Worm (Caenorhabditis elegans) whole organism, L1 larva: ENCODE data around the gene sqt-2.

Experiments
- C16A3.4 ChIP-seq: fragments of 150-350 bp; optimal IDR thresholded peaks from 2 replicates; lab custom pipeline; 2014; ENCODE audit warnings: missing biosample characterization, missing genetic modification characterization
- alr-1 ChIP-seq: fragments of 200-800 bp; sonication (Bioruptor generic); optimal IDR thresholded peaks from 2 replicates; lab custom pipeline; 2018; ENCODE audit warnings: borderline replicate concordance, mild to moderate bottlenecking, missing genetic modification characterization, missing compliant biosample characterization
- aly-2 ChIP-seq: fragments of 150-350 bp; optimal IDR thresholded peaks from 2 replicates; lab custom pipeline; 2014; ENCODE audit warnings: missing biosample characterization, missing genetic modification characterization
- ama-1 ChIP-seq: fragments of 150-350 bp; optimal IDR thresholded peaks from 2 replicates; lab custom pipeline; 2014
- blmp-1 ChIP-seq: fragments of 150-350 bp; optimal IDR thresholded peaks from 2 replicates; lab custom pipeline; 2014; ENCODE audit warnings: missing biosample characterization, missing genetic modification characterization
- ceh-8 ChIP-seq: fragments of 200-800 bp; sonication (Bioruptor generic); optimal IDR thresholded peaks from 2 replicates; lab custom pipeline; 2018; ENCODE audit warnings: mild to moderate bottlenecking, missing genetic modification characterization, moderate library complexity, missing compliant biosample characterization
- ceh-82 ChIP-seq, 3 experiments: fragments of 150-350 bp in 1 of 3; sonication (generic microtip) in 2 of 3; optimal IDR thresholded peaks; 2 replicates each; lab custom pipeline; 2014 to 2017; ENCODE audit warnings: missing biosample characterization in 3 of 3, missing genetic modification characterization in 3 of 3
- ces-1 ChIP-seq: fragments of 150-350 bp; optimal IDR thresholded peaks from 2 replicates; lab custom pipeline; 2014; ENCODE audit warnings: missing biosample characterization, missing genetic modification reagents, missing genetic modification characterization
- dpl-1 ChIP-seq, 3 experiments: fragments of 150-350 bp in 2 of 3; sonication (generic microtip) in 1 of 3; optimal IDR thresholded peaks; 2 replicates each; lab custom pipeline; 2014 to 2017; ENCODE audit warnings: missing biosample characterization in 3 of 3, missing genetic modification characterization in 3 of 3, missing genetic modification reagents in 3 of 3
- dsc-1 ChIP-seq: sonication (generic microtip); optimal IDR thresholded peaks from 2 replicates; lab custom pipeline; 2016; ENCODE audit warnings: mild to moderate bottlenecking, missing genetic modification characterization, missing compliant biosample characterization
- efl-1 ChIP-seq, 4 experiments: fragments of 150-350 bp; optimal IDR thresholded peaks in 3 of 4; peaks in 1 of 4; 1 replicate in 1 of 4; 2 replicates in 3 of 4; lab custom pipeline; 2014; ENCODE audit warnings: missing biosample characterization in 2 of 4, missing genetic modification characterization in 2 of 4, missing genetic modification reagents in 2 of 4
- efl-3 ChIP-seq: fragments of 200-800 bp; sonication (Bioruptor generic); optimal IDR thresholded peaks from 2 replicates; lab custom pipeline; 2018; ENCODE audit warnings: mild to moderate bottlenecking, missing genetic modification characterization, missing compliant biosample characterization
- elt-2 ChIP-seq: sonication (generic microtip); optimal IDR thresholded peaks from 2 replicates; lab custom pipeline; 2016; ENCODE audit warnings: missing genetic modification characterization, mild to moderate bottlenecking, inconsistent platforms, missing compliant biosample characterization, missing genetic modification reagents
- elt-3 ChIP-seq, 6 experiments: fragments of 150-350 bp in 1 of 6; sonication (generic microtip); optimal IDR thresholded peaks; 2 replicates each; lab custom pipeline; 2017 to 2018; ENCODE audit warnings: missing biosample characterization in 6 of 6, missing genetic modification characterization in 6 of 6, inconsistent platforms in 1 of 6
- fkh-4 ChIP-seq: sonication (generic microtip); optimal IDR thresholded peaks from 2 replicates; lab custom pipeline; 2016; ENCODE audit warnings: missing compliant biosample characterization, missing genetic modification characterization, borderline replicate concordance
- fkh-8 ChIP-seq: sonication (generic microtip); optimal IDR thresholded peaks from 2 replicates; lab custom pipeline; 2016; ENCODE audit warnings: mild to moderate bottlenecking, missing genetic modification characterization, missing compliant biosample characterization
- fos-1 ChIP-seq: fragments of 150-350 bp; optimal IDR thresholded peaks from 2 replicates; lab custom pipeline; 2014; ENCODE audit warnings: missing biosample characterization, missing genetic modification characterization
- grh-1 ChIP-seq: fragments of 200-800 bp; sonication (Bioruptor generic); IDR thresholded peaks from 2 replicates; pipeline ENCODE4 v1.3.6; 2022; ENCODE audit warnings: missing genetic modification reagents, missing genetic modification characterization, missing compliant biosample characterization
- hpl-2 ChIP-seq: fragments of 150-350 bp; optimal IDR thresholded peaks from 2 replicates; lab custom pipeline; 2014; ENCODE audit warnings: missing biosample characterization, missing genetic modification reagents, missing genetic modification characterization
- jun-1 ChIP-seq: fragments of 150-350 bp; optimal IDR thresholded peaks from 2 replicates; lab custom pipeline; 2014; ENCODE audit warnings: missing biosample characterization, missing genetic modification reagents, missing genetic modification characterization
- lin-14 ChIP-seq: fragments of 200-800 bp; sonication (Bioruptor generic); optimal IDR thresholded peaks from 2 replicates; lab custom pipeline; 2018; ENCODE audit warnings: mild to moderate bottlenecking, missing genetic modification characterization, moderate library complexity, missing compliant biosample characterization
- lin-35 ChIP-seq, 2 experiments: fragments of 150-350 bp; optimal IDR thresholded peaks; 2 replicates each; lab custom pipeline; 2014; ENCODE audit warnings: missing biosample characterization in 2 of 2, missing genetic modification characterization in 2 of 2, missing genetic modification reagents in 2 of 2
- lir-3 ChIP-seq: sonication (generic microtip); optimal IDR thresholded peaks from 2 replicates; lab custom pipeline; 2016; ENCODE audit warnings: mild to moderate bottlenecking, missing genetic modification characterization, moderate library complexity, missing compliant biosample characterization; ENCODE audit not compliant: poor library complexity
- lsy-2 ChIP-seq, 2 experiments: fragments of 150-350 bp; optimal IDR thresholded peaks; 2 replicates each; lab custom pipeline; 2014; ENCODE audit warnings: missing biosample characterization in 2 of 2, missing genetic modification characterization in 2 of 2
- mab-9 ChIP-seq: fragments of 200-800 bp; sonication (Bioruptor generic); IDR thresholded peaks from 2 replicates; pipeline ENCODE4 v1.3.6; 2022; ENCODE audit warnings: missing genetic modification reagents, missing genetic modification characterization, missing compliant biosample characterization
- mdl-1 ChIP-seq, 2 experiments: fragments of 150-350 bp; optimal IDR thresholded peaks; 2 replicates each; lab custom pipeline; 2014 to 2017; ENCODE audit warnings: missing biosample characterization in 2 of 2, missing genetic modification characterization in 2 of 2, inconsistent platforms in 1 of 2
- mep-1 ChIP-seq: fragments of 150-350 bp; optimal IDR thresholded peaks from 2 replicates; lab custom pipeline; 2014; ENCODE audit warnings: missing biosample characterization, missing genetic modification characterization
- nhr-20 ChIP-seq: sonication (generic microtip); optimal IDR thresholded peaks from 2 replicates; lab custom pipeline; 2016; ENCODE audit warnings: mild to moderate bottlenecking, missing genetic modification characterization, missing compliant biosample characterization
- nhr-237 ChIP-seq: fragments of 150-350 bp; optimal IDR thresholded peaks from 2 replicates; lab custom pipeline; 2014; ENCODE audit warnings: missing biosample characterization, missing genetic modification characterization
- nhr-28 ChIP-seq: fragments of 150-350 bp; optimal IDR thresholded peaks from 2 replicates; lab custom pipeline; 2014; ENCODE audit warnings: missing biosample characterization, missing genetic modification characterization
- nhr-47 ChIP-seq: sonication (generic microtip); optimal IDR thresholded peaks from 2 replicates; lab custom pipeline; 2016; ENCODE audit warnings: mild to moderate bottlenecking, missing genetic modification characterization, moderate library complexity, missing compliant biosample characterization
- nhr-71 ChIP-seq: sonication (generic microtip); optimal IDR thresholded peaks from 2 replicates; lab custom pipeline; 2016; ENCODE audit warnings: mild to moderate bottlenecking, missing genetic modification characterization, moderate library complexity, missing compliant biosample characterization
- nhr-77 ChIP-seq: fragments of 150-350 bp; optimal IDR thresholded peaks from 2 replicates; lab custom pipeline; 2014; ENCODE audit warnings: missing biosample characterization, missing genetic modification characterization
- nhr-85 ChIP-seq: sonication (generic microtip); peaks from one replicate; lab custom pipeline; 2016; ENCODE audit warnings: missing genetic modification characterization, inconsistent platforms, missing compliant biosample characterization
- nhr-90 ChIP-seq: sonication (generic microtip); optimal IDR thresholded peaks from 2 replicates; lab custom pipeline; 2016; ENCODE audit warnings: mild to moderate bottlenecking, missing genetic modification characterization, missing compliant biosample characterization; ENCODE audit not compliant: poor library complexity
- pag-3 ChIP-seq: sonication (generic microtip); optimal IDR thresholded peaks from 2 replicates; lab custom pipeline; 2017; ENCODE audit warnings: missing genetic modification characterization, mild to moderate bottlenecking, missing compliant biosample characterization, antibody characterized with exemption, borderline replicate concordance; ENCODE audit not compliant: insufficient read depth
- pqm-1 ChIP-seq: sonication (generic microtip); optimal IDR thresholded peaks from 3 replicates; lab custom pipeline; 2017; ENCODE audit warnings: missing biosample characterization, missing genetic modification characterization
- snu-23 ChIP-seq: sonication (generic microtip); optimal IDR thresholded peaks from 2 replicates; lab custom pipeline; 2016; ENCODE audit warnings: missing genetic modification characterization, missing compliant biosample characterization
- sox-4 ChIP-seq: sonication (generic microtip); optimal IDR thresholded peaks from 2 replicates; lab custom pipeline; 2016; ENCODE audit warnings: missing genetic modification characterization, missing compliant biosample characterization
- sptf-1 ChIP-seq: fragments of 150-350 bp; optimal IDR thresholded peaks from 2 replicates; lab custom pipeline; 2014; ENCODE audit warnings: missing biosample characterization, missing genetic modification characterization
- swsn-7 ChIP-seq: sonication (generic microtip); optimal IDR thresholded peaks from 2 replicates; lab custom pipeline; 2016; ENCODE audit warnings: missing genetic modification characterization, missing compliant biosample characterization
- tbx-2 ChIP-seq: sonication (generic microtip); optimal IDR thresholded peaks from 2 replicates; lab custom pipeline; 2016; ENCODE audit warnings: missing genetic modification characterization, missing compliant biosample characterization
- unc-62 ChIP-seq: fragments of 150-350 bp; optimal IDR thresholded peaks from 2 replicates; lab custom pipeline; 2014; ENCODE audit warnings: missing biosample characterization, missing genetic modification reagents, missing genetic modification characterization
- unc-98 ChIP-seq: fragments of 200-800 bp; sonication (Bioruptor generic); IDR thresholded peaks from 2 replicates; pipeline ENCODE4 v1.3.6; 2022; ENCODE audit warnings: missing genetic modification characterization, missing compliant biosample characterization
- xbp-1 ChIP-seq: sonication (generic microtip); optimal IDR thresholded peaks from 2 replicates; lab custom pipeline; 2016; ENCODE audit warnings: missing genetic modification characterization, missing compliant biosample characterization
- zag-1 ChIP-seq: fragments of 150-350 bp; optimal IDR thresholded peaks from 2 replicates; lab custom pipeline; 2014; ENCODE audit warnings: missing biosample characterization, missing genetic modification characterization

sqt-2 gene

ce11 chrII:61013-61412 is 37.9 kb downstream of the sqt-2 start, which contains the start of gene C23H3.2:
Gene C23H3.2, plus strand, starts transcription at chrII:61313.
- TF ChIP-seq unc-98 (GFP tag; lab: Robert Waterston, UW): no peak
- TF ChIP-seq nhr-90 (tag; lab: Kevin White, UChicago): no peak
- TF ChIP-seq sptf-1 (tag; lab: Kevin White, UChicago): no peak
- no peak for TF ChIP-seq efl-3 (GFP tag; lab: Kevin White, UChicago)
- TF ChIP-seq ces-1 (GFP tag; lab: Kevin White, UChicago): no peak
- no peak for TF ChIP-seq sox-4 (tag; lab: Kevin White, UChicago)
- TF ChIP-seq mab-9: no peak
- no peak for TF ChIP-seq fos-1 (tag; lab: Kevin White, UChicago)
- no peak for TF ChIP-seq alr-1 (tag; lab: Kevin White, UChicago)
- no peak for TF ChIP-seq ceh-82 (tag; optimal IDR thresholded peaks at IDR 0.05; lab: Kevin White, UChicago)
- no peak for TF ChIP-seq pag-3 (tag; lab: Kevin White, UChicago)
- no peak for TF ChIP-seq xbp-1
- no peak for TF ChIP-seq pqm-1 (tag; lab: Kevin White, UChicago)

- TF ChIP-seq lir-3 (tag; lab: Kevin White, UChicago): no peak
- peak; percentile 7 for TF ChIP-seq elt-2
- TF ChIP-seq mab-9: no peak
- no peak for TF ChIP-seq fkh-4 (tag; lab: Kevin White, UChicago)
- TF ChIP-seq zag-1 (tag; lab: Kevin White, UChicago): no peak
- TF ChIP-seq efl-1 (optimal IDR thresholded peaks at IDR 0.05; lab: Kevin White, UChicago): no peak
- no peak for TF ChIP-seq efl-1 (GFP tag; optimal IDR thresholded peaks at IDR 0.05 in 1 of 2; lab: Kevin White, UChicago)
- TF ChIP-seq pqm-1 (tag; lab: Kevin White, UChicago): peak; percentile 54
Measured at ce11 chrII:65484-65883, 42.4 kb downstream of the sqt-2 start.

- peak; percentile 60 for TF ChIP-seq nhr-20 (tag; lab: Kevin White, UChicago)
- TF ChIP-seq efl-1 (optimal IDR thresholded peaks at IDR 0.05; lab: Kevin White, UChicago): peak; percentile 27 to 38
- TF ChIP-seq efl-1 (GFP tag; optimal IDR thresholded peaks at IDR 0.05 in 1 of 2; lab: Kevin White, UChicago): no peak
- peak; percentile 54 for TF ChIP-seq nhr-47 (tag; lab: Kevin White, UChicago)
- no peak for TF ChIP-seq fkh-8
- no peak for TF ChIP-seq nhr-237 (tag; lab: Kevin White, UChicago)
- TF ChIP-seq zag-1 (tag; lab: Kevin White, UChicago): no peak
- TF ChIP-seq ama-1 (lab: Kevin White, UChicago): no peak
- peak; percentile 30 for TF ChIP-seq ceh-8
- peak; percentile 22 for TF ChIP-seq fos-1 (tag; lab: Kevin White, UChicago)
- TF ChIP-seq mep-1 (tag; lab: Kevin White, UChicago): peak; percentile 79
- no peak for TF ChIP-seq dsc-1 (tag; lab: Kevin White, UChicago)
- peak in 1 of 2 experiments; percentile 62 for TF ChIP-seq lin-35 (GFP tag; optimal IDR thresholded peaks at IDR 0.05; lab: Kevin White, UChicago)
- TF ChIP-seq nhr-28 (tag; lab: Kevin White, UChicago): no peak
- TF ChIP-seq unc-62: no peak
- TF ChIP-seq nhr-71 (tag; lab: Kevin White, UChicago): peak; percentile 64
- no peak for TF ChIP-seq nhr-77 (tag; lab: Kevin White, UChicago)
- TF ChIP-seq hpl-2: no peak
- peak; percentile 80 for TF ChIP-seq lin-14 (GFP tag; lab: Kevin White, UChicago)
- TF ChIP-seq blmp-1 (tag; lab: Kevin White, UChicago): peak; percentile 88
- peak; percentile 71 for TF ChIP-seq snu-23 (GFP tag; lab: Kevin White, UChicago)
- TF ChIP-seq C16A3.4 (tag; lab: Kevin White, UChicago): peak; percentile 21
- TF ChIP-seq pag-3 (tag; lab: Kevin White, UChicago): peak; percentile 49
- TF ChIP-seq elt-3 (tag; optimal IDR thresholded peaks at IDR 0.05; lab: Kevin White, UChicago): peak in 3 of 6 experiments; percentile 41 to 63 (median 47)
- peak; percentile 68 for TF ChIP-seq nhr-90 (tag; lab: Kevin White, UChicago)
- peak in 2 of 3 experiments; percentile 11 to 34 for TF ChIP-seq dpl-1 (GFP tag; optimal IDR thresholded peaks at IDR 0.05; lab: Kevin White, UChicago)
- peak; percentile 33 for TF ChIP-seq swsn-7 (tag; lab: Kevin White, UChicago)
- no peak for TF ChIP-seq lir-3 (tag; lab: Kevin White, UChicago)
- peak in 1 of 2 experiments; percentile 55 for TF ChIP-seq mdl-1 (tag; optimal IDR thresholded peaks at IDR 0.05; lab: Kevin White, UChicago)
- TF ChIP-seq jun-1: peak; percentile 17
- TF ChIP-seq aly-2 (tag; lab: Kevin White, UChicago): no peak
- TF ChIP-seq grh-1: peak; percentile 33; the same call in 1 of the 2 replicates
- peak in 1 of 3 experiments; percentile 9 for TF ChIP-seq ceh-82 (tag; optimal IDR thresholded peaks at IDR 0.05; lab: Kevin White, UChicago)
- TF ChIP-seq sox-4 (tag; lab: Kevin White, UChicago): no peak
- peak; percentile 0 for TF ChIP-seq tbx-2 (tag; lab: Kevin White, UChicago)
- TF ChIP-seq nhr-85 (tag; lab: Kevin White, UChicago): peak; percentile 92
- TF ChIP-seq lsy-2 (tag; optimal IDR thresholded peaks at IDR 0.05; lab: Kevin White, UChicago): peak in 1 of 2 experiments; percentile 61
Measured at ce11 chrII:66322-66721, 43.2 kb downstream of the sqt-2 start.
